Worm (Caenorhabditis elegans) whole organism, young adult: ENCODE results near the gene ceh-31.

Experiments
- B0035.1 ChIP-seq: sonication (generic microtip); optimal IDR thresholded peaks from 2 replicates; lab custom pipeline; 2016; ENCODE audit warnings: missing genetic modification characterization, mild to moderate bottlenecking, missing compliant biosample characterization, missing genotype, missing genetic modification reagents
- B0336.3 ChIP-seq: fragments of 200-800 bp; sonication (Bioruptor generic); IDR thresholded peaks from 2 replicates; pipeline ENCODE4 v1.3.6; 2022; ENCODE audit warnings: missing genetic modification characterization, missing compliant biosample characterization
- F22D6.2 ChIP-seq: sonication (generic microtip); optimal IDR thresholded peaks from 2 replicates; lab custom pipeline; 2016; ENCODE audit warnings: mild to moderate bottlenecking, missing genetic modification characterization, missing compliant biosample characterization
- F23B12.7 ChIP-seq: sonication (generic microtip); optimal IDR thresholded peaks from 2 replicates; lab custom pipeline; 2017; ENCODE audit warnings: missing genetic modification characterization, mild to moderate bottlenecking, missing compliant biosample characterization, antibody characterized with exemption, moderate library complexity; ENCODE audit not compliant: insufficient read depth
- K11D2.4 ChIP-seq: fragments of 200-800 bp; sonication (Bioruptor generic); IDR thresholded peaks from 2 replicates; pipeline ENCODE4 v1.3.6; 2022; ENCODE audit warnings: missing genetic modification reagents, missing genetic modification characterization, missing compliant biosample characterization
- K12H6.12 ChIP-seq: fragments of 200-800 bp; sonication (Bioruptor generic); optimal IDR thresholded peaks from 2 replicates; lab custom pipeline; 2018; ENCODE audit warnings: mild to moderate bottlenecking, missing genetic modification characterization, missing compliant biosample characterization
- T07F8.4 ChIP-seq: sonication (generic microtip); optimal IDR thresholded peaks from 2 replicates; lab custom pipeline; 2016; ENCODE audit warnings: mild to moderate bottlenecking, missing genetic modification characterization, moderate library complexity, missing compliant biosample characterization
- Y53G8AR.9 ChIP-seq: fragments of 200-800 bp; sonication (Bioruptor generic); conservative IDR thresholded peaks from 2 replicates; pipeline ENCODE4 v1.3.6; 2022; ENCODE audit warnings: missing genetic modification reagents, missing genetic modification characterization, missing compliant biosample characterization
- Y79H2A.3 ChIP-seq: fragments of 200-800 bp; sonication (Bioruptor generic); conservative IDR thresholded peaks from 2 replicates; pipeline ENCODE4 v1.3.6; 2022; ENCODE audit warnings: missing genetic modification reagents, missing genetic modification characterization, missing compliant biosample characterization
- ZK185.1 ChIP-seq: sonication (generic microtip); optimal IDR thresholded peaks from 2 replicates; lab custom pipeline; 2016; ENCODE audit warnings: mild to moderate bottlenecking, missing genetic modification characterization, missing compliant biosample characterization; ENCODE audit not compliant: poor library complexity, severe bottlenecking
- aptf-3 ChIP-seq: fragments of 200-800 bp; sonication (Bioruptor generic); IDR thresholded peaks from 2 replicates; pipeline ENCODE4 v1.3.6; 2022; ENCODE audit warnings: missing genetic modification characterization, missing compliant biosample characterization
- attf-5 ChIP-seq: fragments of 200-800 bp; sonication (Bioruptor generic); optimal IDR thresholded peaks from 2 replicates; lab custom pipeline; 2018; ENCODE audit warnings: mild to moderate bottlenecking, missing genetic modification characterization, missing compliant biosample characterization
- cebp-1 ChIP-seq, 2 experiments: fragments of 200-800 bp in 1 of 2; sonication (Bioruptor generic) in 1 of 2; sonication (generic microtip) in 1 of 2; IDR thresholded peaks in 1 of 2; optimal IDR thresholded peaks in 1 of 2; 2 replicates each; pipeline versions ENCODE4 v1.3.6 to Lab custom; 2017 to 2022; ENCODE audit warnings: missing compliant biosample characterization in 2 of 2, missing genetic modification characterization in 2 of 2, mild to moderate bottlenecking in 1 of 2, missing genetic modification reagents in 1 of 2, moderate library complexity in 1 of 2
- ceh-91 ChIP-seq: fragments of 200-800 bp; sonication (Bioruptor generic); IDR thresholded peaks from 2 replicates; pipeline ENCODE4 v1.3.6; 2022; ENCODE audit warnings: missing genetic modification reagents, missing genetic modification characterization, missing compliant biosample characterization
- dox-1 ChIP-seq: fragments of 200-800 bp; sonication (Bioruptor generic); IDR thresholded peaks from 2 replicates; pipeline ENCODE4 v1.3.6; 2022; ENCODE audit warnings: missing genetic modification reagents, missing genetic modification characterization, missing compliant biosample characterization
- dpl-1 ChIP-seq: fragments of 150-350 bp; optimal IDR thresholded peaks from 2 replicates; lab custom pipeline; 2014; ENCODE audit warnings: missing biosample characterization, missing genetic modification reagents, missing genetic modification characterization
- egl-44 ChIP-seq: fragments of 200-800 bp; sonication (Bioruptor generic); IDR thresholded peaks from 2 replicates; pipeline ENCODE4 v1.3.6; 2022; ENCODE audit warnings: missing genetic modification reagents, missing genetic modification characterization, missing compliant biosample characterization
- egrh-3 ChIP-seq: fragments of 200-800 bp; sonication (Bioruptor generic); IDR thresholded peaks from 2 replicates; pipeline ENCODE4 v1.3.6; 2022; ENCODE audit warnings: missing genetic modification reagents, missing genetic modification characterization, missing compliant biosample characterization
- fkh-3 ChIP-seq: sonication (generic microtip); optimal IDR thresholded peaks from 2 replicates; lab custom pipeline; 2016; ENCODE audit warnings: mild to moderate bottlenecking, missing genetic modification characterization, missing compliant biosample characterization
- hmg-1.2 ChIP-seq: fragments of 200-800 bp; sonication (Bioruptor generic); IDR thresholded peaks from 2 replicates; pipeline ENCODE4 v1.3.6; 2022; ENCODE audit warnings: missing genetic modification reagents, missing genetic modification characterization, missing compliant biosample characterization
- hmg-20 ChIP-seq: fragments of 200-800 bp; sonication (Bioruptor generic); IDR thresholded peaks from 2 replicates; pipeline ENCODE4 v1.3.6; 2022; ENCODE audit warnings: missing genetic modification reagents, missing genetic modification characterization, missing compliant biosample characterization
- let-526 ChIP-seq: fragments of 200-800 bp; sonication (Bioruptor generic); IDR thresholded peaks from 2 replicates; pipeline ENCODE4 v1.3.6; 2022; ENCODE audit warnings: missing genetic modification reagents, missing genetic modification characterization, missing compliant biosample characterization
- lin-35 ChIP-seq, 3 experiments: fragments of 150-350 bp in 2 of 3; sonication (generic microtip) in 1 of 3; optimal IDR thresholded peaks; 2 replicates each; lab custom pipeline; 2014 to 2018; ENCODE audit warnings: missing biosample characterization in 3 of 3, missing genetic modification characterization in 3 of 3, missing genetic modification reagents in 3 of 3
- lin-40 ChIP-seq: sonication (generic microtip); optimal IDR thresholded peaks from 2 replicates; lab custom pipeline; 2016; ENCODE audit warnings: missing genetic modification characterization, mild to moderate bottlenecking, missing compliant biosample characterization, missing genotype, missing genetic modification reagents
- lir-1 ChIP-seq: fragments of 200-800 bp; sonication (Bioruptor generic); conservative IDR thresholded peaks from 2 replicates; pipeline ENCODE4 v1.3.6; 2022; ENCODE audit warnings: missing genetic modification reagents, missing genetic modification characterization, missing compliant biosample characterization
- madf-10 ChIP-seq: sonication (generic microtip); optimal IDR thresholded peaks from 2 replicates; lab custom pipeline; 2016; ENCODE audit warnings: mild to moderate bottlenecking, missing genetic modification characterization, missing compliant biosample characterization
- madf-3 ChIP-seq: fragments of 200-800 bp; sonication (Bioruptor generic); IDR thresholded peaks from 2 replicates; pipeline ENCODE4 v1.3.6; 2022; ENCODE audit warnings: missing genetic modification reagents, missing genetic modification characterization, missing compliant biosample characterization
- madf-8 ChIP-seq: fragments of 200-800 bp; sonication (Bioruptor generic); conservative IDR thresholded peaks from 2 replicates; pipeline ENCODE4 v1.3.6; 2022; ENCODE audit warnings: missing genetic modification reagents, missing genetic modification characterization, missing compliant biosample characterization
- nfya-2 ChIP-seq: fragments of 200-800 bp; sonication (Bioruptor generic); IDR thresholded peaks from 2 replicates; pipeline ENCODE4 v1.3.6; 2022; ENCODE audit warnings: missing genetic modification reagents, missing genetic modification characterization, missing compliant biosample characterization
- nhr-80 ChIP-seq: sonication (generic microtip); optimal IDR thresholded peaks from 2 replicates; lab custom pipeline; 2016; ENCODE audit warnings: missing genetic modification characterization, missing compliant biosample characterization
- nhr-90 ChIP-seq: sonication (generic microtip); optimal IDR thresholded peaks from 2 replicates; lab custom pipeline; 2016; ENCODE audit warnings: missing genotype, mild to moderate bottlenecking, missing genetic modification characterization, missing compliant biosample characterization
- pbrm-1 ChIP-seq: fragments of 200-800 bp; sonication (Bioruptor generic); IDR thresholded peaks from 2 replicates; pipeline ENCODE4 v1.3.6; 2022; ENCODE audit warnings: missing genetic modification reagents, missing genetic modification characterization, missing compliant biosample characterization
- pha-4 ChIP-seq: fragments of 150-350 bp; sonication (generic microtip); optimal IDR thresholded peaks from 2 replicates; lab custom pipeline; 2014; ENCODE audit warnings: missing biosample characterization, missing genetic modification reagents, missing genetic modification characterization
- repo-1 ChIP-seq: sonication (generic microtip); optimal IDR thresholded peaks from 2 replicates; lab custom pipeline; 2017; ENCODE audit warnings: mild to moderate bottlenecking, missing genetic modification characterization, missing compliant biosample characterization
- snpc-3.4 ChIP-seq: sonication (generic microtip); optimal IDR thresholded peaks from 2 replicates; lab custom pipeline; 2017; ENCODE audit warnings: missing genetic modification characterization, mild to moderate bottlenecking, missing compliant biosample characterization, antibody characterized with exemption, moderate library complexity, missing genotype, missing genetic modification reagents
- snpc-4 ChIP-seq, 5 experiments: fragments of 150-350 bp in 1 of 5; sonication (generic microtip) in 4 of 5; optimal IDR thresholded peaks; 2 replicates each; lab custom pipeline; 2014 to 2018; ENCODE audit warnings: missing genetic modification characterization in 5 of 5, missing biosample characterization in 3 of 5, antibody characterized with exemption in 2 of 5, mild to moderate bottlenecking in 2 of 5, missing compliant biosample characterization in 2 of 5, missing genotype in 2 of 5, moderate library complexity in 2 of 5, missing genetic modification reagents in 1 of 5
- unc-130 ChIP-seq: sonication (generic microtip); optimal IDR thresholded peaks from 2 replicates; lab custom pipeline; 2016; ENCODE audit warnings: missing genetic modification reagents, missing genetic modification characterization, missing compliant biosample characterization
- zfh-2 ChIP-seq: fragments of 200-800 bp; sonication (Bioruptor generic); conservative IDR thresholded peaks from 2 replicates; pipeline ENCODE4 v1.3.6; 2022; ENCODE audit warnings: missing genetic modification reagents, missing genetic modification characterization, missing compliant biosample characterization
- ztf-18 ChIP-seq: sonication (generic microtip); optimal IDR thresholded peaks from 2 replicates; lab custom pipeline; 2016; ENCODE audit warnings: missing genotype, mild to moderate bottlenecking, missing genetic modification characterization, missing compliant biosample characterization
- ztf-25 ChIP-seq: fragments of 200-800 bp; sonication (Bioruptor generic); IDR thresholded peaks from 2 replicates; pipeline ENCODE4 v1.3.6; 2022; ENCODE audit warnings: missing genetic modification reagents, missing genetic modification characterization, missing compliant biosample characterization
- ztf-26 ChIP-seq: sonication (generic microtip); optimal IDR thresholded peaks from 2 replicates; lab custom pipeline; 2017; ENCODE audit warnings: missing genetic modification characterization, missing compliant biosample characterization

Gene ceh-31

DNA sequence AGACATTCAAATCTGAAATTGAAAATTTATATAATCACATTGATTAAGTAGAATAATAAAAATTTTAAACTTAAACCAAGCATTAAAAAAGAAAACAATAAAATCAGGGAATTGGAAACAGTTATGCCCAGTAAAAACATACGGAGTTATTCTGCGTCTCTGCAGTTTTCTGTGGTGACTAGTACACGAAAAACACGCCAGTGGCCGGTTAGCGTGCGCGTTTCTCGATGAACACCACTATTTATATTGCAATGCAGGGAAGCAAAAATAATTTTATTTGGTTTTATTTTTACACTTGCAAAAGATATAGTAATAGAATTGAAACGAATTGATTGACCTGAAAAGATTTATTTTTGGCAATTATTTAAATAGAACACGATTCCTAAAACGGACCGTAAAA, 29.6 kb upstream of the ceh-31 start, which contains the start of gene sec-3 (continued):
- TF ChIP-seq nhr-80 (tag; lab: Kevin White, UChicago): peak; percentile 93
- no peak for TF ChIP-seq egrh-3 (GFP tag; lab: Robert Waterston, UW)
- TF ChIP-seq cebp-1 (GFP tag; IDR thresholded peaks at IDR 0.05; lab: Robert Waterston, UW): no peak
- TF ChIP-seq cebp-1 (tag; optimal IDR thresholded peaks at IDR 0.05; lab: Kevin White, UChicago): peak; percentile 83
- TF ChIP-seq fkh-3: no peak
- TF ChIP-seq F23B12.7: peak; percentile 76
- no peak for TF ChIP-seq madf-8 (GFP tag; lab: Robert Waterston, UW)
- 0 out of 2 replicates have a peak, but pooled peaks have one; percentile 34 for TF ChIP-seq zfh-2 (GFP tag; lab: Robert Waterston, UW)
- peak; percentile 86 for TF ChIP-seq dox-1 (GFP tag; lab: Robert Waterston, UW)
- peak; percentile 84 for TF ChIP-seq attf-5 (GFP tag; lab: Kevin White, UChicago)
- TF ChIP-seq T07F8.4: no peak
- TF ChIP-seq Y53G8AR.9: peak; percentile 79; the same call in 1 of the 2 replicates
- no peak for TF ChIP-seq ceh-91 (GFP tag; lab: Robert Waterston, UW)
- TF ChIP-seq unc-130: no peak
- TF ChIP-seq snpc-3.4 (tag; lab: Kevin White, UChicago): peak; percentile 9
- TF ChIP-seq pha-4: peak; percentile 69
- no peak for TF ChIP-seq aptf-3
- peak; percentile 55; the same call in 1 of the 2 replicates for TF ChIP-seq hmg-20 (GFP tag; lab: Robert Waterston, UW)
- TF ChIP-seq hmg-1.2: peak; percentile 90
- peak; percentile 77; the same call in 1 of the 2 replicates for TF ChIP-seq K11D2.4 (GFP tag; lab: Robert Waterston, UW)
- peak in 1 of 3 experiments; percentile 85 for TF ChIP-seq lin-35 (GFP tag; optimal IDR thresholded peaks at IDR 0.05; lab: Kevin White, UChicago)
- TF ChIP-seq K12H6.12 (tag; lab: Kevin White, UChicago): peak; percentile 79
- no peak for TF ChIP-seq madf-3 (GFP tag; lab: Robert Waterston, UW)
- TF ChIP-seq repo-1: peak; percentile 85
- TF ChIP-seq ztf-26: peak; percentile 36
- TF ChIP-seq ztf-25 (GFP tag; lab: Robert Waterston, UW): no peak
- TF ChIP-seq ZK185.1: peak; percentile 74
- no peak for TF ChIP-seq nfya-2 (GFP tag; lab: Robert Waterston, UW)
- TF ChIP-seq B0336.3 (GFP tag; lab: Robert Waterston, UW): peak; percentile 58
- peak; percentile 52 for TF ChIP-seq madf-10 (tag; lab: Kevin White, UChicago)
- TF ChIP-seq egl-44: no peak
- 0 out of 2 replicates have a peak, but pooled peaks have one; percentile 12 for TF ChIP-seq let-526
- peak; percentile 14 for TF ChIP-seq dpl-1 (GFP tag; lab: Kevin White, UChicago)
- peak; percentile 88 for TF ChIP-seq lin-40
- TF ChIP-seq B0035.1 (tag; lab: Kevin White, UChicago): no peak
- TF ChIP-seq pbrm-1: peak; percentile 81
- peak; percentile 31 for TF ChIP-seq nhr-90 (tag; lab: Kevin White, UChicago)
- peak; percentile 22; the same call in 1 of the 2 replicates for TF ChIP-seq lir-1
- no peak for TF ChIP-seq snpc-4 (GFP tag; optimal IDR thresholded peaks at IDR 0.05; lab: Kevin White, UChicago)
- TF ChIP-seq snpc-4 (tag; optimal IDR thresholded peaks at IDR 0.05; lab: Kevin White, UChicago): peak in 3 of 4 experiments; percentile 47 to 72 (median 65)
- peak; percentile 98 for TF ChIP-seq ztf-18 (tag; lab: Kevin White, UChicago)
- TF ChIP-seq F22D6.2 (tag; lab: Kevin White, UChicago): peak; percentile 42
- no peak for TF ChIP-seq Y79H2A.3 (GFP tag; lab: Robert Waterston, UW)
